Worm (Caenorhabditis elegans) whole organism, L4 larva: ENCODE results near the gene lrch-1.

Experiments used
- D1046.2 ChIP-seq: fragments of 200-800 bp; sonication (Bioruptor generic); IDR thresholded peaks from 2 replicates; pipeline ENCODE4 v1.3.6; 2022; ENCODE audit warnings: missing genetic modification characterization, missing compliant biosample characterization
- F26F4.8 ChIP-seq: fragments of 200-800 bp; sonication (Bioruptor generic); conservative IDR thresholded peaks from 2 replicates; pipeline ENCODE4 v1.3.6; 2022; ENCODE audit warnings: missing genetic modification characterization, missing compliant biosample characterization
- F37D6.2 ChIP-seq: sonication (generic microtip); optimal IDR thresholded peaks from 2 replicates; lab custom pipeline; 2016; ENCODE audit warnings: mild to moderate bottlenecking, missing genetic modification characterization, missing compliant biosample characterization
- F49E8.2 ChIP-seq: sonication (generic microtip); optimal IDR thresholded peaks from 2 replicates; lab custom pipeline; 2016; ENCODE audit warnings: missing compliant biosample characterization, mild to moderate bottlenecking, missing genetic modification characterization, borderline replicate concordance
- R02D3.7 ChIP-seq: fragments of 150-350 bp; sonication (generic microtip); optimal IDR thresholded peaks from 3 replicates; lab custom pipeline; 2014; ENCODE audit warnings: missing biosample characterization, missing genetic modification characterization
- T20F7.1 ChIP-seq: fragments of 200-800 bp; sonication (Bioruptor generic); optimal IDR thresholded peaks from 2 replicates; lab custom pipeline; 2018; ENCODE audit warnings: mild to moderate bottlenecking, missing genetic modification characterization, missing compliant biosample characterization
- T26A8.4 ChIP-seq: fragments of 200-800 bp; sonication (Bioruptor generic); IDR thresholded peaks from 2 replicates; pipeline ENCODE4 v1.3.6; 2022; ENCODE audit warnings: missing genetic modification characterization, missing compliant biosample characterization
- Y48G9A.11 ChIP-seq: fragments of 200-800 bp; sonication (Bioruptor generic); IDR thresholded peaks from 2 replicates; pipeline ENCODE4 v1.3.6; 2022; ENCODE audit warnings: missing genetic modification reagents, missing genetic modification characterization, missing compliant biosample characterization
- Y75B8A.6 ChIP-seq: fragments of 200-800 bp; sonication (Bioruptor generic); IDR thresholded peaks from 2 replicates; pipeline ENCODE4 v1.3.6; 2022; ENCODE audit warnings: missing genetic modification reagents, missing genetic modification characterization, missing compliant biosample characterization
- ZK337.2 ChIP-seq: fragments of 200-800 bp; sonication (Bioruptor generic); IDR thresholded peaks from 2 replicates; pipeline ENCODE4 v1.3.6; 2022; ENCODE audit warnings: missing genetic modification reagents, missing genetic modification characterization, missing compliant biosample characterization
- ZK546.5 ChIP-seq, 2 experiments: sonication (generic microtip); optimal IDR thresholded peaks; 2 replicates each; lab custom pipeline; 2017; ENCODE audit warnings: missing biosample characterization in 2 of 2, missing genetic modification characterization in 2 of 2
- aly-2 ChIP-seq: sonication (generic microtip); optimal IDR thresholded peaks from 2 replicates; lab custom pipeline; 2018; ENCODE audit warnings: missing biosample characterization, missing genetic modification characterization
- ama-1 ChIP-seq: fragments of 150-350 bp; optimal IDR thresholded peaks from 2 replicates; lab custom pipeline; 2014; ENCODE audit warnings: inconsistent platforms, mixed read lengths
- attf-4 ChIP-seq: sonication (generic microtip); optimal IDR thresholded peaks from 3 replicates; lab custom pipeline; 2017; ENCODE audit warnings: missing biosample characterization, missing genetic modification characterization
- ceh-20 ChIP-seq: fragments of 200-800 bp; sonication (Bioruptor generic); IDR thresholded peaks from 2 replicates; pipeline ENCODE4 v1.3.6; 2022; ENCODE audit warnings: missing genetic modification reagents, missing genetic modification characterization, missing compliant biosample characterization
- ceh-32 ChIP-seq: sonication (generic microtip); optimal IDR thresholded peaks from 2 replicates; lab custom pipeline; 2016; ENCODE audit warnings: mild to moderate bottlenecking, missing genetic modification characterization, missing compliant biosample characterization; ENCODE audit not compliant: poor library complexity
- ces-1 ChIP-seq: fragments of 150-350 bp; sonication (generic microtip); optimal IDR thresholded peaks from 4 replicates; lab custom pipeline; 2014; ENCODE audit warnings: missing biosample characterization, missing genetic modification reagents, missing genetic modification characterization
- daf-12 ChIP-seq: fragments of 150-350 bp; optimal IDR thresholded peaks from 2 replicates; lab custom pipeline; 2014; ENCODE audit warnings: missing biosample characterization, missing genetic modification reagents, missing genetic modification characterization
- daf-16 ChIP-seq, 3 experiments: sonication (generic microtip); optimal IDR thresholded peaks; 2 replicates each; lab custom pipeline; 2016 to 2017; ENCODE audit warnings: missing genetic modification characterization in 3 of 3, missing genetic modification reagents in 3 of 3, mild to moderate bottlenecking in 2 of 3, missing compliant biosample characterization in 2 of 3, missing biosample characterization in 1 of 3, moderate library complexity in 1 of 3
- daf-19 ChIP-seq: fragments of 200-800 bp; sonication (Bioruptor generic); conservative IDR thresholded peaks from 2 replicates; pipeline ENCODE4 v1.3.6; 2022; ENCODE audit warnings: missing genetic modification characterization, missing compliant biosample characterization
- dmd-9 ChIP-seq: fragments of 200-800 bp; sonication (Bioruptor generic); IDR thresholded peaks from 2 replicates; pipeline ENCODE4 v1.3.6; 2022; ENCODE audit warnings: missing genetic modification reagents, missing genetic modification characterization, missing compliant biosample characterization
- dpl-1 ChIP-seq: fragments of 150-350 bp; optimal IDR thresholded peaks from 2 replicates; lab custom pipeline; 2014; ENCODE audit warnings: missing biosample characterization, missing genetic modification reagents, missing genetic modification characterization
- dve-1 ChIP-seq: sonication (generic microtip); optimal IDR thresholded peaks from 2 replicates; lab custom pipeline; 2017; ENCODE audit warnings: antibody characterized with exemption, mild to moderate bottlenecking, missing genetic modification characterization, missing compliant biosample characterization; ENCODE audit not compliant: insufficient read depth
- egl-27 ChIP-seq: sonication (generic microtip); optimal IDR thresholded peaks from 3 replicates; lab custom pipeline; 2017; ENCODE audit warnings: missing biosample characterization, missing genetic modification reagents, missing genetic modification characterization
- fkh-10 ChIP-seq: fragments of 150-350 bp; optimal IDR thresholded peaks from 2 replicates; lab custom pipeline; 2014; ENCODE audit warnings: missing biosample characterization, missing genetic modification reagents, missing genetic modification characterization
- fos-1 ChIP-seq: fragments of 150-350 bp; optimal IDR thresholded peaks from 2 replicates; lab custom pipeline; 2014; ENCODE audit warnings: missing biosample characterization, missing genetic modification characterization
- hlh-11 ChIP-seq: fragments of 200-800 bp; sonication (Bioruptor generic); optimal IDR thresholded peaks from 2 replicates; lab custom pipeline; 2018; ENCODE audit warnings: mild to moderate bottlenecking, missing genetic modification characterization, missing compliant biosample characterization
- hlh-30 ChIP-seq: sonication (generic microtip); optimal IDR thresholded peaks from 2 replicates; lab custom pipeline; 2017; ENCODE audit warnings: antibody characterized with exemption, mild to moderate bottlenecking, missing genetic modification characterization, missing compliant biosample characterization; ENCODE audit not compliant: insufficient read depth
- lim-7 ChIP-seq: fragments of 200-800 bp; sonication (Bioruptor generic); IDR thresholded peaks from 2 replicates; pipeline ENCODE4 v1.3.6; 2022; ENCODE audit warnings: missing genetic modification characterization, missing compliant biosample characterization
- lsy-2 ChIP-seq, 2 experiments: fragments of 150-350 bp in 1 of 2; sonication (generic microtip) in 1 of 2; optimal IDR thresholded peaks; 2 replicates each; lab custom pipeline; 2014 to 2017; ENCODE audit warnings: missing biosample characterization in 2 of 2, missing genetic modification characterization in 2 of 2
- mdt-29 ChIP-seq: fragments of 200-800 bp; sonication (Bioruptor generic); IDR thresholded peaks from 2 replicates; pipeline ENCODE4 v1.3.6; 2022; ENCODE audit warnings: missing genetic modification reagents, missing genetic modification characterization, missing compliant biosample characterization
- nhr-28 ChIP-seq: fragments of 150-350 bp; optimal IDR thresholded peaks from 2 replicates; lab custom pipeline; 2014; ENCODE audit warnings: missing biosample characterization, missing genetic modification characterization
- nhr-48 ChIP-seq: sonication (generic microtip); optimal IDR thresholded peaks from 2 replicates; lab custom pipeline; 2016; ENCODE audit warnings: mild to moderate bottlenecking, missing genetic modification characterization, missing compliant biosample characterization
- nhr-6 ChIP-seq: fragments of 150-350 bp; optimal IDR thresholded peaks from 2 replicates; lab custom pipeline; 2014; ENCODE audit warnings: missing biosample characterization, missing genetic modification characterization
- nhr-77 ChIP-seq: fragments of 150-350 bp; optimal IDR thresholded peaks from 2 replicates; lab custom pipeline; 2014; ENCODE audit warnings: missing biosample characterization, missing genetic modification characterization
- pha-4 ChIP-seq, 2 experiments: fragments of 150-350 bp in 1 of 2; fragments of 200-800 bp in 1 of 2; sonication (Bioruptor generic) in 1 of 2; IDR thresholded peaks in 1 of 2; optimal IDR thresholded peaks in 1 of 2; 2 replicates each; pipeline versions ENCODE4 v1.3.6 to Lab custom; 2014 to 2022; ENCODE audit warnings: missing genetic modification characterization in 2 of 2, missing genetic modification reagents in 2 of 2, missing biosample characterization in 1 of 2, missing compliant biosample characterization in 1 of 2
- pqm-1 ChIP-seq: sonication (generic microtip); optimal IDR thresholded peaks from 2 replicates; lab custom pipeline; 2017; ENCODE audit warnings: missing biosample characterization, missing genetic modification characterization
- saeg-2 ChIP-seq: fragments of 200-800 bp; sonication (Bioruptor generic); IDR thresholded peaks from 2 replicates; pipeline ENCODE4 v1.3.6; 2022; ENCODE audit warnings: missing genetic modification reagents, missing genetic modification characterization, missing compliant biosample characterization
- sdz-12 ChIP-seq: fragments of 200-800 bp; sonication (Bioruptor generic); optimal IDR thresholded peaks from 2 replicates; lab custom pipeline; 2018; ENCODE audit warnings: mild to moderate bottlenecking, missing genetic modification characterization, missing compliant biosample characterization
- snpc-1.2 ChIP-seq: fragments of 200-800 bp; sonication (Bioruptor generic); IDR thresholded peaks from 2 replicates; pipeline ENCODE4 v1.3.6; 2022; ENCODE audit warnings: missing genetic modification reagents, missing genetic modification characterization, missing compliant biosample characterization
- spr-3 ChIP-seq: fragments of 200-800 bp; sonication (Bioruptor generic); optimal IDR thresholded peaks from 2 replicates; lab custom pipeline; 2018; ENCODE audit warnings: mild to moderate bottlenecking, missing genetic modification characterization, missing compliant biosample characterization
- tag-97 ChIP-seq: fragments of 200-800 bp; sonication (Bioruptor generic); IDR thresholded peaks from 2 replicates; pipeline ENCODE4 v1.3.6; 2022; ENCODE audit warnings: missing genetic modification characterization, missing compliant biosample characterization
- unc-130 ChIP-seq: sonication (generic microtip); optimal IDR thresholded peaks from 2 replicates; lab custom pipeline; 2016; ENCODE audit warnings: missing genetic modification reagents, missing genetic modification characterization, missing compliant biosample characterization
- unc-39 ChIP-seq: sonication (generic microtip); optimal IDR thresholded peaks from 2 replicates; lab custom pipeline; 2017; ENCODE audit warnings: missing biosample characterization, missing genetic modification characterization
- unc-62 ChIP-seq, 3 experiments: fragments of 150-350 bp in 1 of 3; sonication (generic microtip); optimal IDR thresholded peaks in 2 of 3; peaks in 1 of 3; 1 replicate in 1 of 3; 2 replicates in 2 of 3; lab custom pipeline; 2014 to 2017; ENCODE audit warnings: missing biosample characterization in 3 of 3, missing genetic modification characterization in 3 of 3, missing genetic modification reagents in 3 of 3, missing genotype in 1 of 3
- zag-1 ChIP-seq: fragments of 150-350 bp; optimal IDR thresholded peaks from 2 replicates; lab custom pipeline; 2014; ENCODE audit warnings: missing biosample characterization, missing genetic modification characterization
- zfp-2 ChIP-seq: sonication (generic microtip); optimal IDR thresholded peaks from 2 replicates; lab custom pipeline; 2016; ENCODE audit warnings: mild to moderate bottlenecking, missing genetic modification characterization, missing compliant biosample characterization
- zip-2 ChIP-seq: fragments of 150-350 bp; optimal IDR thresholded peaks from 2 replicates; lab custom pipeline; 2014; ENCODE audit warnings: missing biosample characterization, missing genetic modification characterization

The lrch-1 gene

ce11 chrX:6259081-6259480 lies 42.6 kb upstream of the lrch-1 start (continued):
- TF ChIP-seq tag-97, result no peak
- TF ChIP-seq pha-4 (GFP tag; IDR thresholded peaks at IDR 0.05; lab: Robert Waterston, UW), result no peak
- no peak for TF ChIP-seq pha-4 (tag; optimal IDR thresholded peaks at IDR 0.05; lab: Kevin White, UChicago)
- no peak for TF ChIP-seq nhr-6 (tag; lab: Kevin White, UChicago)
- no peak for TF ChIP-seq zip-2 (tag; lab: Kevin White, UChicago)
- no peak for TF ChIP-seq unc-130 (GFP tag; lab: Kevin White, UChicago)
- no peak for TF ChIP-seq T20F7.1 (GFP tag; lab: Kevin White, UChicago)
- TF ChIP-seq ama-1 (lab: Kevin White, UChicago), result no peak
- TF ChIP-seq ceh-20, result no peak
- TF ChIP-seq ZK337.2 (GFP tag; lab: Robert Waterston, UW), result no peak
- peak; percentile 36 for TF ChIP-seq hlh-30
- TF ChIP-seq fos-1 (tag; lab: Kevin White, UChicago), result no peak
- no peak for TF ChIP-seq F26F4.8 (GFP tag; lab: Robert Waterston, UW)
- TF ChIP-seq dpl-1 (GFP tag; lab: Kevin White, UChicago), result no peak
- TF ChIP-seq attf-4, result no peak
- TF ChIP-seq nhr-77 (tag; lab: Kevin White, UChicago), result no peak
- no peak for TF ChIP-seq egl-27 (tag; lab: Kevin White, UChicago)
- TF ChIP-seq F37D6.2 (tag; lab: Kevin White, UChicago), result no peak
- TF ChIP-seq R02D3.7 (tag; lab: Kevin White, UChicago), result no peak
- TF ChIP-seq zag-1, result no peak
- peak in 1 of 2 experiments; percentile 14 for TF ChIP-seq lsy-2 (tag; optimal IDR thresholded peaks at IDR 0.05; lab: Kevin White, UChicago)
- TF ChIP-seq, all 104 proteins: peak for 5

- TF ChIP-seq fkh-10, result no peak
- TF ChIP-seq snpc-1.2 (GFP tag; lab: Robert Waterston, UW), result no peak
- no peak for TF ChIP-seq unc-39 (tag; lab: Kevin White, UChicago)
- TF ChIP-seq mdt-29 (GFP tag; lab: Robert Waterston, UW), result no peak
- TF ChIP-seq nhr-28 (tag; lab: Kevin White, UChicago), result no peak
- no peak for TF ChIP-seq F26F4.8 (GFP tag; lab: Robert Waterston, UW)
- TF ChIP-seq daf-12, result no peak
- TF ChIP-seq sdz-12 (GFP tag; lab: Kevin White, UChicago), result no peak
- TF ChIP-seq ZK546.5 (tag; optimal IDR thresholded peaks at IDR 0.05; lab: Kevin White, UChicago), result no peak
- no peak for TF ChIP-seq ces-1 (GFP tag; lab: Kevin White, UChicago)
- TF ChIP-seq, all 104 proteins: peak for 0
These were observed 42.0 kb upstream of the lrch-1 start for ce11 chrX:6258409-6258808.

ce11 chrX:6256969-6257368 lies 40.5 kb upstream of the lrch-1 start:
- TF ChIP-seq ces-1 (GFP tag; lab: Kevin White, UChicago) (no peak), nhr-77 (tag; lab: Kevin White, UChicago) (no peak), daf-19 (GFP tag; lab: Robert Waterston, UW) (no peak), unc-62 (GFP tag; optimal IDR thresholded peaks at IDR 0.05 in 1 of 2; lab: Kevin White, UChicago) (no peak), unc-62 (tag; optimal IDR thresholded peaks at IDR 0.05; lab: Kevin White, UChicago) (no peak), F49E8.2 (tag; lab: Kevin White, UChicago) (no peak), Y75B8A.6 (GFP tag; lab: Robert Waterston, UW) (no peak), saeg-2 (GFP tag; lab: Robert Waterston, UW) (no peak), R02D3.7 (tag; lab: Kevin White, UChicago) (no peak), pqm-1 (no peak), T26A8.4 (GFP tag; lab: Robert Waterston, UW) (no peak), ceh-32 (tag; lab: Kevin White, UChicago) (no peak), daf-16 (GFP tag; optimal IDR thresholded peaks at IDR 0.05; lab: Kevin White, UChicago) (no peak), daf-16 (tag; optimal IDR thresholded peaks at IDR 0.05; lab: Kevin White, UChicago) (peak; percentile 91), D1046.2 (GFP tag; lab: Robert Waterston, UW) (no peak), Y48G9A.11 (no peak), dve-1 (tag; lab: Kevin White, UChicago) (peak; percentile 70), ama-1 (lab: Kevin White, UChicago) (no peak), hlh-11 (tag; lab: Kevin White, UChicago) (peak; percentile 4), mdt-29 (GFP tag; lab: Robert Waterston, UW) (no peak), dmd-9 (GFP tag; lab: Robert Waterston, UW) (no peak), spr-3 (GFP tag; lab: Kevin White, UChicago) (no peak), lim-7 (GFP tag; lab: Robert Waterston, UW) (no peak), zfp-2 (tag; lab: Kevin White, UChicago) (no peak), aly-2 (tag; lab: Kevin White, UChicago) (no peak), nhr-48 (tag; lab: Kevin White, UChicago) (no peak)
